Fruit fly (Drosophila melanogaster) whole organism, embryonic: Measurements from ENCODE around the gene CG9254.

Experiments used
- Asciz ChIP-seq: fragments of 200-800 bp; sonication (Bioruptor generic); optimal IDR thresholded peaks from 2 replicates; lab custom pipeline; 2017; ENCODE audit warnings: missing biosample characterization, mild to moderate bottlenecking, missing genetic modification characterization, missing genetic modification reagents
- Bgb ChIP-seq: fragments of 200-800 bp; sonication (Bioruptor generic); IDR thresholded peaks from 2 replicates; pipeline ENCODE4 v1.3.6; 2022; ENCODE audit warnings: missing biosample characterization, missing genetic modification characterization; ENCODE audit not compliant: partially characterized antibody
- Bteb2 ChIP-seq: fragments of 200-800 bp; sonication (Bioruptor generic); optimal IDR thresholded peaks from 2 replicates; lab custom pipeline; 2016; ENCODE audit warnings: missing biosample characterization, missing genetic modification characterization
- CG10147 ChIP-seq: fragments of 200-800 bp; sonication (Bioruptor generic); optimal IDR thresholded peaks from 2 replicates; lab custom pipeline; 2019; ENCODE audit warnings: missing biosample characterization, mild to moderate bottlenecking, missing genetic modification characterization, moderate library complexity
- CG10209 ChIP-seq: fragments of 200-800 bp; sonication (Bioruptor generic); optimal IDR thresholded peaks from 3 replicates; lab custom pipeline; 2017; ENCODE audit warnings: missing biosample characterization, mild to moderate bottlenecking, missing genetic modification characterization, missing genetic modification reagents
- CG10959 ChIP-seq: fragments of 200-800 bp; sonication (Bioruptor generic); IDR thresholded peaks from 2 replicates; pipeline ENCODE4 v1.3.6; 2022; ENCODE audit warnings: missing biosample characterization, missing genetic modification characterization
- CG12299 ChIP-seq: fragments of 200-800 bp; sonication (Bioruptor generic); optimal IDR thresholded peaks from 2 replicates; lab custom pipeline; 2018; ENCODE audit warnings: missing biosample characterization, mild to moderate bottlenecking, missing genetic modification characterization
- CG12391 ChIP-seq: fragments of 200-800 bp; sonication (Bioruptor generic); optimal IDR thresholded peaks from 3 replicates; lab custom pipeline; 2018; ENCODE audit warnings: missing biosample characterization, mild to moderate bottlenecking, missing genetic modification characterization, moderate library complexity
- CG1602 ChIP-seq: fragments of 200-800 bp; sonication (Bioruptor generic); optimal IDR thresholded peaks from 3 replicates; lab custom pipeline; 2016; ENCODE audit warnings: missing biosample characterization, missing genetic modification characterization
- CG16863 ChIP-seq: fragments of 200-800 bp; sonication (Bioruptor generic); optimal IDR thresholded peaks from 3 replicates; lab custom pipeline; 2016; ENCODE audit warnings: missing biosample characterization, missing genetic modification characterization
- CG17359 ChIP-seq: fragments of 200-800 bp; sonication (Bioruptor generic); optimal IDR thresholded peaks from 3 replicates; lab custom pipeline; 2018; ENCODE audit warnings: missing biosample characterization, mild to moderate bottlenecking, missing genetic modification characterization, moderate library complexity
- CG2712 ChIP-seq: fragments of 200-800 bp; optimal IDR thresholded peaks from 3 replicates; lab custom pipeline; 2019; ENCODE audit warnings: missing biosample characterization, mild to moderate bottlenecking, missing genetic modification characterization, moderate library complexity
- CG31441 ChIP-seq: fragments of 200-800 bp; sonication (Bioruptor generic); IDR thresholded peaks from 2 replicates; pipeline ENCODE4 v1.3.6; 2022; ENCODE audit warnings: missing biosample characterization, missing genetic modification characterization
- CG32532 ChIP-seq: fragments of 200-800 bp; sonication (Bioruptor generic); IDR thresholded peaks from 2 replicates; pipeline ENCODE4 v1.3.6; 2022; ENCODE audit warnings: missing biosample characterization, missing genetic modification characterization
- CG4424 ChIP-seq: fragments of 200-800 bp; sonication (Bioruptor generic); optimal IDR thresholded peaks from 3 replicates; lab custom pipeline; 2016; ENCODE audit warnings: missing biosample characterization, missing genetic modification characterization
- CG6689 ChIP-seq: fragments of 200-800 bp; sonication (Bioruptor generic); IDR thresholded peaks from 2 replicates; pipeline ENCODE4 v1.3.6; 2022; ENCODE audit warnings: missing biosample characterization, missing genetic modification characterization
- CG6854 ChIP-seq: fragments of 200-800 bp; sonication (Bioruptor generic); optimal IDR thresholded peaks from 3 replicates; lab custom pipeline; 2017; ENCODE audit warnings: missing biosample characterization, mild to moderate bottlenecking, missing genetic modification characterization
- CG8924 ChIP-seq: fragments of 200-800 bp; optimal IDR thresholded peaks from 3 replicates; lab custom pipeline; 2019; ENCODE audit warnings: missing biosample characterization, mild to moderate bottlenecking, missing genetic modification characterization, moderate library complexity
- D ChIP-seq, 2 experiments: fragments of 200-800 bp in 1 of 2; fragments of >200 bp in 1 of 2; sonication (Bioruptor generic) in 1 of 2; optimal IDR thresholded peaks; 2 replicates in 1 of 2; 3 replicates in 1 of 2; lab custom pipeline; 2017; ENCODE audit warnings: mild to moderate bottlenecking in 1 of 2, missing biosample characterization in 1 of 2, missing genetic modification characterization in 1 of 2, missing genetic modification reagents in 1 of 2
- Dref ChIP-seq: fragments of 200-800 bp; sonication (Bioruptor generic); IDR thresholded peaks from 2 replicates; pipeline ENCODE4 v1.3.6; 2022; ENCODE audit warnings: missing biosample characterization, missing genetic modification characterization
- Drgx ChIP-seq: fragments of 200-800 bp; sonication (Bioruptor generic); IDR thresholded peaks from 2 replicates; pipeline ENCODE4 v1.3.6; 2022; ENCODE audit warnings: missing biosample characterization, missing genetic modification characterization
- Ets65A ChIP-seq: fragments of 200-800 bp; sonication (Bioruptor generic); peaks from one replicate; lab custom pipeline; 2016; ENCODE audit warnings: missing biosample characterization, missing genetic modification characterization
- Fer1 ChIP-seq: fragments of 200-800 bp; sonication (Bioruptor generic); optimal IDR thresholded peaks from 2 replicates; lab custom pipeline; 2017; ENCODE audit warnings: missing biosample characterization, mild to moderate bottlenecking, missing genetic modification characterization
- HLH4C ChIP-seq: fragments of 200-800 bp; sonication (Bioruptor generic); IDR thresholded peaks from 3 replicates; pipeline ENCODE4 v1.3.6; 2022; ENCODE audit warnings: missing biosample characterization, missing genetic modification characterization; ENCODE audit not compliant: partially characterized antibody
- HmgZ ChIP-seq: fragments of 200-800 bp; sonication (Bioruptor generic); optimal IDR thresholded peaks from 2 replicates; lab custom pipeline; 2018; ENCODE audit warnings: missing biosample characterization, mild to moderate bottlenecking, missing genetic modification characterization
- Hmx ChIP-seq: fragments of 200-800 bp; sonication (Bioruptor generic); optimal IDR thresholded peaks from 2 replicates; lab custom pipeline; 2016; ENCODE audit warnings: missing biosample characterization, missing genetic modification characterization
- Sox100B ChIP-seq: fragments of 200-800 bp; sonication (Bioruptor generic); optimal IDR thresholded peaks from 3 replicates; lab custom pipeline; 2018; ENCODE audit warnings: missing biosample characterization, mild to moderate bottlenecking, missing genetic modification characterization
- ase ChIP-seq: fragments of 200-800 bp; sonication (Bioruptor generic); IDR thresholded peaks from 3 replicates; pipeline ENCODE4 v1.3.6; 2022; ENCODE audit warnings: missing biosample characterization, missing genetic modification characterization
- bcd ChIP-seq: fragments of 200-800 bp; sonication (Bioruptor generic); optimal IDR thresholded peaks from 2 replicates; lab custom pipeline; 2017; ENCODE audit warnings: missing biosample characterization, mild to moderate bottlenecking, missing genetic modification characterization
- bsh ChIP-seq, 2 experiments: fragments of 200-800 bp; sonication (Bioruptor generic); optimal IDR thresholded peaks; 2 replicates each; lab custom pipeline; 2017 to 2018; ENCODE audit warnings: mild to moderate bottlenecking in 2 of 2, missing biosample characterization in 2 of 2, missing genetic modification characterization in 2 of 2, moderate library complexity in 1 of 2
- cas ChIP-seq: fragments of 200-800 bp; sonication (Bioruptor generic); IDR thresholded peaks from 2 replicates; pipeline ENCODE4 v1.3.6; 2022; ENCODE audit warnings: missing biosample characterization, missing genetic modification characterization
- croc ChIP-seq: fragments of 200-800 bp; sonication (Bioruptor generic); conservative IDR thresholded peaks from 3 replicates; pipeline ENCODE4 v1.3.6; 2022; ENCODE audit warnings: missing biosample characterization, missing genetic modification characterization
- gem ChIP-seq: fragments of 200-800 bp; sonication (Bioruptor generic); optimal IDR thresholded peaks from 2 replicates; lab custom pipeline; 2019; ENCODE audit warnings: missing biosample characterization, mild to moderate bottlenecking, missing genetic modification characterization, moderate library complexity
- gsb ChIP-seq: fragments of 200-800 bp; sonication (Bioruptor generic); IDR thresholded peaks from 2 replicates; pipeline ENCODE4 v1.3.6; 2022; ENCODE audit warnings: missing biosample characterization, missing genetic modification characterization
- hkb ChIP-seq, 2 experiments: fragments of 200-800 bp in 1 of 2; fragments of >200 bp in 1 of 2; sonication (Bioruptor generic) in 1 of 2; IDR thresholded peaks in 1 of 2; optimal IDR thresholded peaks in 1 of 2; 2 replicates each; pipeline versions ENCODE4 v1.3.6 to Lab custom; 2017 to 2022; ENCODE audit warnings: missing biosample characterization in 1 of 2, missing genetic modification characterization in 1 of 2
- ken ChIP-seq: fragments of 200-800 bp; sonication (Bioruptor generic); IDR thresholded peaks from 3 replicates; pipeline ENCODE4 v1.3.6; 2022; ENCODE audit warnings: missing biosample characterization, missing genetic modification characterization
- kni ChIP-seq: fragments of 200-800 bp; sonication (Bioruptor generic); optimal IDR thresholded peaks from 3 replicates; lab custom pipeline; 2017; ENCODE audit warnings: mild to moderate bottlenecking, missing biosample characterization, missing genetic modification reagents, missing genetic modification characterization
- lab ChIP-seq: fragments of 200-800 bp; sonication (Bioruptor generic); optimal IDR thresholded peaks from 3 replicates; lab custom pipeline; 2017; ENCODE audit warnings: missing biosample characterization, missing genetic modification characterization, mild to moderate bottlenecking, moderate library complexity, missing genetic modification reagents
- lola ChIP-seq, 3 experiments: fragments of >200 bp in 2 of 3; fragments of 200-800 bp in 1 of 3; sonication (Bioruptor generic) in 1 of 3; optimal IDR thresholded peaks; 2 replicates each; lab custom pipeline; 2017 to 2019; ENCODE audit warnings: missing biosample characterization in 3 of 3, missing genetic modification characterization in 3 of 3, mild to moderate bottlenecking in 1 of 3, moderate library complexity in 1 of 3
- nerfin-2 ChIP-seq: fragments of 200-800 bp; sonication (Bioruptor generic); IDR thresholded peaks from 2 replicates; pipeline ENCODE4 v1.3.6; 2022; ENCODE audit warnings: missing biosample characterization, missing genetic modification characterization; ENCODE audit not compliant: partially characterized antibody
- pzg ChIP-seq: fragments of 200-800 bp; sonication (Bioruptor generic); optimal IDR thresholded peaks from 3 replicates; lab custom pipeline; 2018; ENCODE audit warnings: missing biosample characterization, mild to moderate bottlenecking, missing genetic modification characterization, moderate library complexity
- sens ChIP-seq: fragments of 200-800 bp; sonication (Bioruptor generic); peaks from one replicate; lab custom pipeline; 2016; ENCODE audit warnings: missing biosample characterization, missing genetic modification characterization
- slou ChIP-seq: fragments of 200-800 bp; sonication (Bioruptor generic); optimal IDR thresholded peaks from 3 replicates; lab custom pipeline; 2016; ENCODE audit warnings: missing biosample characterization, missing genetic modification characterization
- sr ChIP-seq: fragments of 200-800 bp; sonication (Bioruptor generic); IDR thresholded peaks from 3 replicates; pipeline ENCODE4 v1.3.6; 2022; ENCODE audit warnings: missing biosample characterization, missing genetic modification characterization
- ttk ChIP-seq: fragments of 200-800 bp; sonication (Bioruptor generic); IDR thresholded peaks from 2 replicates; pipeline ENCODE4 v2.1.2; 2022; ENCODE audit warnings: missing biosample characterization, missing genetic modification characterization
- twi ChIP-seq: fragments of 200-800 bp; optimal IDR thresholded peaks from 2 replicates; lab custom pipeline; 2019; ENCODE audit warnings: missing biosample characterization, mild to moderate bottlenecking, missing genetic modification characterization, moderate library complexity
- vfl ChIP-seq: fragments of 200-800 bp; sonication (Bioruptor generic); optimal IDR thresholded peaks from 2 replicates; lab custom pipeline; 2016; ENCODE audit warnings: missing biosample characterization, missing genetic modification characterization

CG9254 gene

dm6 chr2L:13613720-13614119 is 16.7 kb upstream of the CG9254 start (continued):
- TF ChIP-seq CG10209 (GFP tag; lab: Kevin White, UChicago) (peak; percentile 8), CG12299 (tag; lab: Kevin White, UChicago) (no peak), nerfin-2 (GFP tag; lab: Robert Waterston, UW) (no peak), bcd (GFP tag; lab: Kevin White, UChicago) (peak; percentile 26), CG12391 (tag; lab: Kevin White, UChicago) (no peak), Drgx (peak; percentile 23; the same call in 1 of the 2 replicates), lola (GFP tag; optimal IDR thresholded peaks at IDR 0.05; lab: Kevin White, UChicago) (peak in 1 of 3 experiments; percentile 38), D (optimal IDR thresholded peaks at IDR 0.05; lab: Kevin White, UChicago) (no peak), D (GFP tag; optimal IDR thresholded peaks at IDR 0.05; lab: Kevin White, UChicago) (peak; percentile 37), hkb (optimal IDR thresholded peaks at IDR 0.05; lab: Kevin White, UChicago) (no peak), hkb (GFP tag; IDR thresholded peaks at IDR 0.05; lab: Robert Waterston, UW) (0 out of 2 replicates have a peak, but pooled peaks have one; percentile 12), gem (tag; lab: Kevin White, UChicago) (peak; percentile 61), lab (GFP tag; lab: Kevin White, UChicago) (peak; percentile 21), CG31441 (GFP tag; lab: Robert Waterston, UW) (peak; percentile 41; the same call in 1 of the 2 replicates), slou (GFP tag; lab: Kevin White, UChicago) (no peak), ttk (GFP tag; lab: Robert Waterston, UW) (no peak), Asciz (GFP tag; lab: Kevin White, UChicago) (peak; percentile 4), sens (GFP tag; lab: Kevin White, UChicago) (peak; percentile 89), CG6854 (GFP tag; lab: Kevin White, UChicago) (no peak), Sox100B (GFP tag; lab: Kevin White, UChicago) (peak; percentile 38), CG8924 (tag; lab: Kevin White, UChicago) (peak; percentile 20), ase (GFP tag; lab: Robert Waterston, UW) (no peak), CG16863 (GFP tag; lab: Kevin White, UChicago) (no peak), CG4424 (peak; percentile 20), CG17359 (peak; percentile 7), vfl (GFP tag; lab: Kevin White, UChicago) (no peak), CG2712 (peak; percentile 68)

dm6 chr2L:13611860-13612259 is 14.9 kb upstream of the CG9254 start:
- TF ChIP-seq Fer1 (GFP tag; lab: Kevin White, UChicago) (no peak), Ets65A (GFP tag; lab: Kevin White, UChicago) (no peak), Bteb2 (GFP tag; lab: Kevin White, UChicago) (no peak), ken (GFP tag; lab: Robert Waterston, UW) (no peak), kni (GFP tag; lab: Kevin White, UChicago) (no peak)

- TF ChIP-seq Bgb (GFP tag; lab: Robert Waterston, UW): no peak
- TF ChIP-seq CG6689 (GFP tag; lab: Robert Waterston, UW): no peak
- TF ChIP-seq sr (GFP tag; lab: Robert Waterston, UW): no peak
- no peak for TF ChIP-seq kni (GFP tag; lab: Kevin White, UChicago)
- no peak for TF ChIP-seq CG10147 (GFP tag; lab: Kevin White, UChicago)
- 0 out of 3 replicates have a peak, but pooled peaks have one; percentile 40 for TF ChIP-seq ase (GFP tag; lab: Robert Waterston, UW)
- peak; percentile 58 for TF ChIP-seq twi (tag; lab: Kevin White, UChicago)
- TF ChIP-seq gsb (GFP tag; lab: Robert Waterston, UW): no peak
- no peak for TF ChIP-seq cas (GFP tag; lab: Robert Waterston, UW)
- no peak for TF ChIP-seq hkb (optimal IDR thresholded peaks at IDR 0.05; lab: Kevin White, UChicago)
- no peak for TF ChIP-seq hkb (GFP tag; IDR thresholded peaks at IDR 0.05; lab: Robert Waterston, UW)
- TF ChIP-seq CG32532 (GFP tag; lab: Robert Waterston, UW): no peak
- no peak for TF ChIP-seq HmgZ (tag; lab: Kevin White, UChicago)
- TF ChIP-seq Dref (GFP tag; lab: Robert Waterston, UW): no peak
- no peak for TF ChIP-seq CG10959 (GFP tag; lab: Robert Waterston, UW)
- no peak for TF ChIP-seq CG1602
- TF ChIP-seq HLH4C (GFP tag; lab: Robert Waterston, UW): no peak
- TF ChIP-seq croc (GFP tag; lab: Robert Waterston, UW): no peak
- TF ChIP-seq bsh (GFP tag; optimal IDR thresholded peaks at IDR 0.05; lab: Kevin White, UChicago): no peak
- TF ChIP-seq Hmx (GFP tag; lab: Kevin White, UChicago): no peak
- no peak for TF ChIP-seq pzg
Measured at dm6 chr2L:13591393-13591792, 5.6 kb downstream of the CG9254 start.
